Worm (Caenorhabditis elegans): Measurements from ENCODE around the gene epic-3.

epic-3 gene

ce11 chrIV:1709695-1710315 is 14.4 kb downstream of the epic-3 start, which contains the start of the genes pbs-1 and K08D12.3 (continued):
- TF ChIP-seq zip-11 (GFP tag; IDR thresholded peaks at IDR 0.05) (no peak), nhr-48 (tag; optimal IDR thresholded peaks at IDR 0.05) (peak; percentile 6), mxl-3 (GFP tag; optimal IDR thresholded peaks at IDR 0.05) (peak; percentile 94), duxl-1 (tag; optimal IDR thresholded peaks at IDR 0.05; ENCODE audit: poor library complexity) (peak; percentile 6), hmg-1.1 (GFP tag; IDR thresholded peaks at IDR 0.05) (no peak; the same call in 1 of the 2 replicates), lin-13 (GFP tag; optimal IDR thresholded peaks at IDR 0.05) (peak; percentile 59), nhr-28 (tag; optimal IDR thresholded peaks at IDR 0.05) (peak; percentile 39), T26A8.4 (GFP tag; IDR thresholded peaks at IDR 0.05) (peak; percentile 76), ama-1 (optimal IDR thresholded peaks at IDR 0.05) (peak; percentile 27), T20F7.1 (GFP tag; optimal IDR thresholded peaks at IDR 0.05) (no peak), rbr-2 (tag; optimal IDR thresholded peaks at IDR 0.05) (peak; percentile 69), dmd-6 (GFP tag; IDR thresholded peaks at IDR 0.05) (peak; percentile 58), snpc-4 (tag; optimal IDR thresholded peaks at IDR 0.05) (no peak), lsy-2 (tag; optimal IDR thresholded peaks at IDR 0.05) (peak in 1 of 2 experiments; percentile 92), nhr-42 (GFP tag; IDR thresholded peaks at IDR 0.05) (0 out of 2 replicates have a peak, but pooled peaks have one; percentile 26), mep-1 (tag; optimal IDR thresholded peaks at IDR 0.05) (peak; percentile 81), lin-15B (tag; optimal IDR thresholded peaks at IDR 0.05) (no peak), R02D3.7 (tag; optimal IDR thresholded peaks at IDR 0.05) (no peak), pha-4 (GFP tag; IDR thresholded peaks at IDR 0.05) (no peak), pha-4 (tag; optimal IDR thresholded peaks at IDR 0.05) (no peak), fos-1 (tag; optimal IDR thresholded peaks at IDR 0.05) (no peak), cey-2 (tag; optimal IDR thresholded peaks at IDR 0.05; ENCODE audit: borderline replicate concordance, insufficient read depth) (no peak), ztf-7 (tag; optimal IDR thresholded peaks at IDR 0.05) (peak; percentile 35), hlh-30 (tag; optimal IDR thresholded peaks at IDR 0.05; ENCODE audit: insufficient read depth) (peak; percentile 75), ctbp-1 (GFP tag; IDR thresholded peaks at IDR 0.05) (0 out of 2 replicates have a peak, but pooled peaks have one; percentile 44), dpl-1 (GFP tag; optimal IDR thresholded peaks at IDR 0.05) (peak; percentile 93), nhr-102 (tag; optimal IDR thresholded peaks at IDR 0.05) (peak; percentile 75), F10B5.3 (tag; optimal IDR thresholded peaks at IDR 0.05) (peak; percentile 19), nhr-77 (tag; optimal IDR thresholded peaks at IDR 0.05) (peak; percentile 14)

DNA sequence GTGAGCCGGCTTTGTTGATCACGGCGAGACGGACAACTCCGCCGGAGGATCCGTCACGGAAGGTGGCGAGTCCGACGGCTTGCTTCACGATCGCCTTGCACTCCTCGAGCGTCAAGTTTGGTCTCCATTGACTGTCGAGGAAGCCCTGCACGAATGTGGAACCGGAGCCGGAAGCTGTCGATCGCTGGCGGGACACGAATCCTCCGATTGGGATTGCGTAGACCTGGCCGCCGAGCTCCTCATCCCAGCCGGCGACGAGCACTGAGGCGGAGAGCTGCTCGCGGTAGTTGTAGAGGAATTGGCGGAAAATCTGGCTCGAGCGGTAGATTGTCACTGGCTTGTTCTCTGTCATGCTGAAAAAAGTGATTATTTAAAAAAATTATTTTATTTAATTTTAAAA is 15.2 kb downstream of the epic-3 start:
- TF ChIP-seq Y75B8A.6 (GFP tag; IDR thresholded peaks at IDR 0.05) (no peak), vab-7 (GFP tag; IDR thresholded peaks at IDR 0.05) (no peak), dmd-6 (GFP tag; IDR thresholded peaks at IDR 0.05) (no peak), ZK546.5 (tag; optimal IDR thresholded peaks at IDR 0.05) (no peak), zfp-2 (tag; optimal IDR thresholded peaks at IDR 0.05) (no peak), dpl-1 (GFP tag; optimal IDR thresholded peaks at IDR 0.05) (no peak), dmd-8 (GFP tag; IDR thresholded peaks at IDR 0.05) (0 out of 2 replicates have a peak, but pooled peaks have one; percentile 42), egl-43 (GFP tag; IDR thresholded peaks at IDR 0.05) (0 out of 2 replicates have a peak, but pooled peaks have one; percentile 6), snpc-4 (tag; optimal IDR thresholded peaks at IDR 0.05) (no peak), set-16 (GFP tag; IDR thresholded peaks at IDR 0.05) (peak; percentile 96), ctbp-1 (GFP tag; IDR thresholded peaks at IDR 0.05) (no peak)

DNA sequence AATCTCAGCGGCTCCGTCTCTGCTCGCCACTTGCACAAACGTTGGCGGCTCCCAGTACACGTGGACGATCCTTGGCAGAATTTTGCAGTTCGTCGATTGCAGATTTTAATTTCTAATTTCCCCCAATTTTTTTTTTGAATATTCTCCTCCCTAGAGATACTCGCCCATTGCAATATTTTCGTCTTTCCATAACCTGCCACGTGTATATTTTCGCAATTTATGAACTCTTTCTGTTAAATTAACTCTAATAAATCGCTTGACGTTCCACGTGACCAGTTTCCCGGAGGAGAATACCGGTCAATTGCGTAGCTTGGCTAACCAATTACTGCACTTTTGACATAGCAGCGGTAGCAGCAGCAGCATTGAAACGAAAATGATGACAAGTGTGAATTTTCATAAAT is 15.8 kb downstream of the epic-3 start:
- TF ChIP-seq F49E8.2 (tag; optimal IDR thresholded peaks at IDR 0.05; ENCODE audit: borderline replicate concordance) (peak; percentile 52), nhr-48 (tag; optimal IDR thresholded peaks at IDR 0.05) (peak; percentile 5), pha-4 (GFP tag; IDR thresholded peaks at IDR 0.05) (peak; percentile 65; the same call in 1 of the 2 replicates), pha-4 (tag; optimal IDR thresholded peaks at IDR 0.05) (no peak), nhr-25 (tag; optimal IDR thresholded peaks at IDR 0.05; ENCODE audit: borderline replicate concordance, insufficient read depth) (peak; percentile 5), ceh-20 (GFP tag; IDR thresholded peaks at IDR 0.05) (no peak), rbr-2 (tag; optimal IDR thresholded peaks at IDR 0.05) (no peak), duxl-1 (tag; optimal IDR thresholded peaks at IDR 0.05; ENCODE audit: poor library complexity) (peak; percentile 20), daf-16 (GFP tag; optimal IDR thresholded peaks at IDR 0.05) (no peak), daf-16 (tag; optimal IDR thresholded peaks at IDR 0.05) (peak; percentile 30), madf-5 (GFP tag; IDR thresholded peaks at IDR 0.05) (no peak), ceh-44 (GFP tag; IDR thresholded peaks at IDR 0.05) (no peak), mes-2 (tag; optimal IDR thresholded peaks at IDR 0.05; ENCODE audit: poor library complexity, severe bottlenecking) (peak; percentile 20), dve-1 (tag; optimal IDR thresholded peaks at IDR 0.05; ENCODE audit: insufficient read depth) (peak; percentile 44), F44E2.7 (GFP tag; IDR thresholded peaks at IDR 0.05) (no peak), skn-1 (tag; optimal IDR thresholded peaks at IDR 0.05) (no peak)
